Worm (Caenorhabditis elegans) whole organism, midembryonic: ENCODE data around the gene ivd-1.

Experiments used
- klf-2 ChIP-seq: fragments of 200-800 bp; sonication (Bioruptor generic); conservative IDR thresholded peaks from 2 replicates; pipeline ENCODE4 v1.3.6; 2022; ENCODE audit warnings: missing genetic modification reagents, missing genetic modification characterization, missing compliant biosample characterization
- ref-1 ChIP-seq: fragments of 200-800 bp; sonication (Bioruptor generic); conservative IDR thresholded peaks from 2 replicates; pipeline ENCODE4 v1.3.6; 2022; ENCODE audit warnings: missing genetic modification reagents, missing genetic modification characterization, missing compliant biosample characterization
- ztf-23 ChIP-seq: fragments of 200-800 bp; sonication (Bioruptor generic); IDR thresholded peaks from 2 replicates; pipeline ENCODE4 v1.3.6; 2022; ENCODE audit warnings: missing genetic modification reagents, missing genetic modification characterization, missing compliant biosample characterization
- ztf-29 ChIP-seq: fragments of 200-800 bp; sonication (Bioruptor generic); IDR thresholded peaks from 2 replicates; pipeline ENCODE4 v1.3.6; 2022; ENCODE audit warnings: missing genetic modification reagents, missing genetic modification characterization, missing compliant biosample characterization

- TF ChIP-seq ref-1 (GFP tag; lab: Robert Waterston, UW) (no peak), klf-2 (GFP tag; lab: Robert Waterston, UW) (no peak), ztf-23 (GFP tag; lab: Robert Waterston, UW) (no peak), ztf-29 (GFP tag; lab: Robert Waterston, UW) (no peak)
Observed at ce11 chrIV:5037489-5037888, 51.2 kb downstream of the ivd-1 start, which contains the start of gene C09B9.1.
